Fruit fly (Drosophila melanogaster): ENCODE results near the gene CG13653.

DNA sequence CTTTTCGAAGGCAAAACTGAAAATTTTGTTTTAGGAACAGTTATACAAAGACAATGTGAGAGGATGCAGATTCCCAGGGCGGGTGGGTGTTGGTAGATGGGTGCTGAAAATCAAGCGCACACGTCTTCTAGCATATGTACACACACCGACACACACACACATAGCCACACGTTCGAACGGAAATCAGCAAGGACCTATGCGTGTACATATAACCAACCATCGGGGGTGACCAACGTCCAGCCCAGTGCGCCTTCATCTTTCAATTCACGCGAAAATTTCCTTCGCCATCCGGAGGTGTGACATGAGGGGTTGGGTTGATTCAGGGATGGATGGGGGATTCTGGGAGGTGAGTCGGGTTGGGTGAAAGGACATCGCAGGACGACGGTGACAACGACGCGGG lies 13.9 kb upstream of the CG13653 start:
- no peak for TF ChIP-seq fd85E (GFP tag; optimal IDR thresholded peaks at IDR 0.05)
- no peak for TF ChIP-seq CG4318 (GFP tag; optimal IDR thresholded peaks at IDR 0.05)
- TF ChIP-seq Blimp-1 (GFP tag; optimal IDR thresholded peaks at IDR 0.05), result no peak
- no peak for TF ChIP-seq CG10631 (GFP tag; optimal IDR thresholded peaks at IDR 0.05)
- no peak for TF ChIP-seq CG32006 (GFP tag; optimal IDR thresholded peaks at IDR 0.05)
- TF ChIP-seq Sox15 (GFP tag; optimal IDR thresholded peaks at IDR 0.05), result no peak
- TF ChIP-seq svp (GFP tag), result no peak
- no peak for TF ChIP-seq Hr39 (GFP tag; optimal IDR thresholded peaks at IDR 0.05)
- TF ChIP-seq CG11762 (GFP tag; optimal IDR thresholded peaks at IDR 0.05; ENCODE audit: insufficient read depth), result no peak
- TF ChIP-seq CG8632 (GFP tag; optimal IDR thresholded peaks at IDR 0.05), result no peak
- no peak for TF ChIP-seq CG15336 (GFP tag; IDR thresholded peaks at IDR 0.05)
- no peak for TF ChIP-seq Gug (GFP tag; IDR thresholded peaks at IDR 0.05)
- TF ChIP-seq CG6854 (GFP tag; optimal IDR thresholded peaks at IDR 0.05), result no peak
- no peak for TF ChIP-seq Eip78C (GFP tag)

Data from whole organism, prepupa.